Fruit fly (Drosophila melanogaster): ENCODE results near the gene CG32488.
A peak's percentile ranks its signal among the peaks of the same experiment; 100 is the strongest.

CG32488 gene

DNA sequence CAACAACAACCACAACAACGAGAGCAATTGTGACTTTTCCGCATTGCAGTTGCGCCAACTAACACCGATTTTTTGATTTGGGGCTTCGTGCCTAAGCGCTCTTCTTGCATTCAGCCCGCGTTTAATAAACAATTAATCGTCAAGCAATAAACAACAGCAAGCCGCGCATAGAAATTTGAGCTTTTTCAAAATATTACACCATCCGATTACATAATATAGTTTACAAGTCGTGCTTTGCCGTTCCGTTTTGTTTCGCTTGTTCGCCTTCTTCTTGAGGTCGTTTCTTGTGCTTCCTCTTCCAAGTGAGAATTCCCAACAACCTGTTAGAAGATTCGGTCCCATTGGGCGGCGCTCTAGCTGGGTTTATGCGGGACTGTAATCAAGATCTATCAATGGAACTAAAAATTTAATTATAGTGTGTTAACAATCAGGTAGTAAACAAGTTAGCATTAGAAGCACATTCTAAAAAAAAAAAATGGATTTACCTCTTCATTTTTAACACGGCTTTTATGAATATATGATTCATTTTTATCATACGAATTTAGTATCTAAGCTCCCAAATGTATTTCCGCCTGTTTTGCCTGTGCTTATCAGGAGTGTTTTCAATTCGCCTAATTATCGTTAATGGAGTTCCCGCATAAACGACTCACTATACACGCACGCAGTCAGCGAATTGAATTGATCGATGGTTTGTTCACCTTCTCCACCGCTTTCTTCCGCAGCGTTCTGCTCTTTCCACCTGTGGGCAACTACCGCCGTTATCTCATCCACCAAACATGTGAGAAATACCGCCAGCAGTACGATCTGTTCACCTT lies 20.1 kb upstream of the CG32488 start (continued):
- TF ChIP-seq CG6854 (GFP tag; optimal IDR thresholded peaks at IDR 0.05) (peak; percentile 31), lz (GFP tag; optimal IDR thresholded peaks at IDR 0.05) (peak; percentile 77), CG4318 (GFP tag; optimal IDR thresholded peaks at IDR 0.05) (peak; percentile 76), svp (GFP tag) (peak; percentile 72), eg (GFP tag; IDR thresholded peaks at IDR 0.05) (peak; percentile 81), cyc (GFP tag; optimal IDR thresholded peaks at IDR 0.05) (peak; percentile 57), Ets21C (GFP tag; optimal IDR thresholded peaks at IDR 0.05) (peak; percentile 55), CG16779 (tag; optimal IDR thresholded peaks at IDR 0.05) (peak; percentile 55), CG8119 (GFP tag; IDR thresholded peaks at IDR 0.05) (peak; percentile 91), dac (GFP tag; optimal IDR thresholded peaks at IDR 0.05) (peak; percentile 78), CG7368 (GFP tag; optimal IDR thresholded peaks at IDR 0.05) (peak; percentile 66), acj6 (GFP tag; optimal IDR thresholded peaks at IDR 0.05) (peak; percentile 74), CG34406 (GFP tag; optimal IDR thresholded peaks at IDR 0.05) (peak; percentile 55), Blimp-1 (GFP tag; optimal IDR thresholded peaks at IDR 0.05) (peak; percentile 21), CG11294 (GFP tag; IDR thresholded peaks at IDR 0.05) (peak; percentile 61), CG6276 (GFP tag; optimal IDR thresholded peaks at IDR 0.05) (peak; percentile 83), CG11902 (GFP tag; optimal IDR thresholded peaks at IDR 0.05) (peak; percentile 5), Eip78C (GFP tag) (peak; percentile 93), fd85E (GFP tag; optimal IDR thresholded peaks at IDR 0.05) (no peak), Ets96B (tag; optimal IDR thresholded peaks at IDR 0.05) (peak; percentile 60), OdsH (GFP tag; optimal IDR thresholded peaks at IDR 0.05) (peak; percentile 77), net (GFP tag; optimal IDR thresholded peaks at IDR 0.05) (peak; percentile 75), CG11762 (GFP tag; optimal IDR thresholded peaks at IDR 0.05; ENCODE audit: insufficient read depth) (peak; percentile 68), spab (GFP tag; optimal IDR thresholded peaks at IDR 0.05) (peak; percentile 61), Met (GFP tag; optimal IDR thresholded peaks at IDR 0.05) (peak; percentile 74), vri (GFP tag; optimal IDR thresholded peaks at IDR 0.05) (peak; percentile 21)

DNA sequence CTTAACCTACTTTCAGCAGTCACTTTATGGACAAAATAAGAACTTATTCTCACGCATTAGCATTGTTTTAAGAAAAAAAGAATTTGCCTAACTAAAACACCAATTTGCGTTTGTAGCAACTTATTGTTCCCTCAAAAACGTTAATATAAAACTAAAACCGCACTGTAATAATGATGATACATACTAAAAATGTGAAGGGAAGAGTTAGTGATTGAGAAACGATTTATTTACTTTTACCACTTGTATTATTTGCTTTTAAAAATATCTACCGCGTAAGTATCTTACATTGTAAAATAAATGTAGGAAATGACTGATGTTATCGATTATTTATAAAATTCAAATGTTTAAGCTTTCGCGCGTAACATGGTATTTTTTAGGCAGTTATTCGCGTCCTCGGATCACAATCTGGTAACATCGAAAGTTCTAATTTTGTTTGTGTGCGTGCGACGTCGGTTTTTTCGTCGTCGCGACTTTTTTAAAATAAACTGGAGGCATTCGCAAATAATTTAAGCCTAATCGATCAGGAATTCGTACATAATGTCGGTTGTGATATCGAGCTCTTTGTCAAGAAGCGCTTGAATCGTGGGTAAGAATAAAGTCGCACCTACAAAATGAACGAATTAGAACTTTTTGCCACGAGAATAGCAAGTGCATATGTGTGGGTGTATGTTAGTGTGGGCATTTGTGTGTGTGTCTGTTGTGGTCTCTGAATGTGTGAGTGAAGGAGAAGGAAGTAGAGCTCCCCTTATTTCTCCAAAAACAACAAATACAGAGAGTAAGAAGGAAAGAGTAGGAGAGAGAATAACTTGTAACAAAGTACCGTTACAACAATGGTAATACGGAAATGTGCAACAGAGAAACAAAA lies 19.1 kb upstream of the CG32488 start, which contains the start of gene CG2162:
Gene CG2162 (plus strand): TSS at position 418 of the 865 bp plus-strand sequence.
- peak; percentile 49 for TF ChIP-seq Sox14 (GFP tag; optimal IDR thresholded peaks at IDR 0.05)
- no peak for TF ChIP-seq CG8319 (GFP tag; optimal IDR thresholded peaks at IDR 0.05)
- peak; percentile 50 for TF ChIP-seq fkh (GFP tag; optimal IDR thresholded peaks at IDR 0.05)
- TF ChIP-seq vri (GFP tag; optimal IDR thresholded peaks at IDR 0.05), result peak; percentile 35
- TF ChIP-seq Blimp-1 (GFP tag; optimal IDR thresholded peaks at IDR 0.05), result no peak
- TF ChIP-seq fd85E (GFP tag; optimal IDR thresholded peaks at IDR 0.05), result peak; percentile 34
- TF ChIP-seq Met (GFP tag; optimal IDR thresholded peaks at IDR 0.05), result no peak
- TF ChIP-seq CG6854 (GFP tag; optimal IDR thresholded peaks at IDR 0.05), result peak; percentile 43
- peak; percentile 23 to 42 for TF ChIP-seq ss (GFP tag; optimal IDR thresholded peaks at IDR 0.05)
- peak; percentile 31 for TF ChIP-seq CG3919 (GFP tag; optimal IDR thresholded peaks at IDR 0.05)
- peak; percentile 7 for TF ChIP-seq Ets96B (tag; optimal IDR thresholded peaks at IDR 0.05)
- TF ChIP-seq CG6808 (GFP tag; optimal IDR thresholded peaks at IDR 0.05), result peak; percentile 2
- TF ChIP-seq Eip78C (GFP tag), result peak; percentile 55
- peak; percentile 81 for TF ChIP-seq dsx (GFP tag; optimal IDR thresholded peaks at IDR 0.05; ENCODE audit: poor library complexity, severe bottlenecking)
- no peak for TF ChIP-seq CG31627 (GFP tag; optimal IDR thresholded peaks at IDR 0.05)

DNA sequence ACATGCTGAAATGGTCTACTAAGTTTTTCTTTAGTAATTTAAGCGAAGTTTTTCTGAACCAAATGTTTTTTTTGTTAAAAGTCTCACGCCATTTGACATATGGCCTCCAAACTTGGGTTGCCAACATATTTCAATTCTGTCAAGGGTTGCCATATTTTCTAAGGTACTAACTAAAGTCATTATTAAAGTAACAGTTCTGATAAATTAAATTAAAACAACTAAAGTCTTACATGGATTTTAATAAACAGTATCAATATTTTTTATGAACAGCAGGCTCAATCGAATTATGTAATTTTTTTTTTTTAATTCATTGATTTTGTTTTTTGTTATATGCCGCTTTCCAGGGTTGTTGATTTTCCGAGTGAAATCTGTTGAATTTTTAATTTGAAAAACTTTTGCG lies 10.6 kb upstream of the CG32488 start, which contains the start of gene aly:
Gene aly (minus strand): TSS at position 101 of the 400 bp plus-strand sequence.
- TF ChIP-seq achi (GFP tag; optimal IDR thresholded peaks at IDR 0.05) (no peak), CG4318 (GFP tag; optimal IDR thresholded peaks at IDR 0.05) (no peak), esn (GFP tag; optimal IDR thresholded peaks at IDR 0.05) (no peak), Ets96B (tag; optimal IDR thresholded peaks at IDR 0.05) (no peak), pdm3 (GFP tag; optimal IDR thresholded peaks at IDR 0.05) (no peak), lz (GFP tag; optimal IDR thresholded peaks at IDR 0.05) (no peak), CG10669 (GFP tag; optimal IDR thresholded peaks at IDR 0.05) (no peak)
